Worm (Caenorhabditis elegans): ENCODE measurements around the gene ZK550.6.

DNA sequence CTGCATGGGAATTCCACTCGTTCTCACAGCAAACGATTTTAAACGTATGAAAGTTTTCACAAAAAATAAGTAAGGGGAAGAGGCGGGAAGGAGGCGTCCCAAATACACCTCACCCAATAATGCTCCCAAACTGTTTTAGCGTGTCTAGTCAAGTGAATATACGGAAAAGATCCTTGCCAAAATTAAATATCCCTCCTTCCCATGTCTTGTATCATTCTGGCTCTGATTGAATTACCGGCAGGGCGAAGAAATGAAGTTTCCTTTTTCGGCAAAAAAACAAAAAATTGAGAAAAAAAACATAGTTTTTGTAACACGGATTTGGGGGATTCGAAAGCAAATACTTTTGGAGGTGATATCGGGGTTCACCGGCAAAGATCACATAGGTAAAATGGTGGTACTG lies 23.3 kb downstream of the ZK550.6 start:
- TF ChIP-seq fkh-2 (tag; optimal IDR thresholded peaks at IDR 0.05) = no peak
- no peak for TF ChIP-seq snpc-4 (tag; optimal IDR thresholded peaks at IDR 0.05)
- TF ChIP-seq ceh-82 (tag; optimal IDR thresholded peaks at IDR 0.05) = no peak

Measured in whole organism, L3 larva.